Worm (Caenorhabditis elegans): ENCODE measurements around the gene catp-8.

The catp-8 gene

ce11 chrIV:11522225-11522952 is 43.3 kb upstream of the catp-8 start (continued):
- TF ChIP-seq C17E4.6 (GFP tag; IDR thresholded peaks at IDR 0.05) (no peak), atf-7 (tag; optimal IDR thresholded peaks at IDR 0.05) (peak; percentile 87), nhr-120 (GFP tag; IDR thresholded peaks at IDR 0.05) (no peak), attf-5 (GFP tag; optimal IDR thresholded peaks at IDR 0.05) (peak; percentile 71), pha-4 (tag; optimal IDR thresholded peaks at IDR 0.05) (no peak), snpc-4 (GFP tag; optimal IDR thresholded peaks at IDR 0.05) (no peak), snpc-4 (tag; optimal IDR thresholded peaks at IDR 0.05) (peak in 2 of 4 experiments; percentile 12 to 24), attf-6 (GFP tag; IDR thresholded peaks at IDR 0.05) (no peak), tbp1 (GFP tag; optimal IDR thresholded peaks at IDR 0.05) (peak; percentile 1), bed-2 (GFP tag; IDR thresholded peaks at IDR 0.05) (no peak), B0261.1 (tag; optimal IDR thresholded peaks at IDR 0.05) (no peak), C06A6.2 (GFP tag; conservative IDR thresholded peaks at IDR 0.05) (no peak), unc-62 (GFP tag; optimal IDR thresholded peaks at IDR 0.05) (no peak), bed-1 (GFP tag; IDR thresholded peaks at IDR 0.05) (no peak), madf-8 (GFP tag; conservative IDR thresholded peaks at IDR 0.05) (peak; percentile 40; the same call in 1 of the 2 replicates), attf-3 (GFP tag; conservative IDR thresholded peaks at IDR 0.05) (peak; percentile 33; the same call in 1 of the 2 replicates), lir-1 (GFP tag; conservative IDR thresholded peaks at IDR 0.05) (0 out of 2 replicates have a peak, but pooled peaks have one; percentile 26), dpl-1 (GFP tag; optimal IDR thresholded peaks at IDR 0.05) (no peak), madf-6 (GFP tag; IDR thresholded peaks at IDR 0.05) (peak; percentile 80), nhr-179 (tag; optimal IDR thresholded peaks at IDR 0.05) (no peak), ekl-4 (GFP tag; IDR thresholded peaks at IDR 0.05) (no peak), aptf-2 (GFP tag; conservative IDR thresholded peaks at IDR 0.05) (no peak), somi-1 (GFP tag; optimal IDR thresholded peaks at IDR 0.05) (peak; percentile 29), lsl-1 (GFP tag; optimal IDR thresholded peaks at IDR 0.05) (no peak), snpc-3.4 (tag; optimal IDR thresholded peaks at IDR 0.05) (no peak), rec-8 (tag; optimal IDR thresholded peaks at IDR 0.05) (no peak), nfya-1 (tag; optimal IDR thresholded peaks at IDR 0.05; ENCODE audit: borderline replicate concordance, insufficient read depth) (no peak), F57C9.4 (tag; optimal IDR thresholded peaks at IDR 0.05) (no peak), tbx-9 (tag; optimal IDR thresholded peaks at IDR 0.05; ENCODE audit: borderline replicate concordance) (no peak), T07F8.4 (tag; optimal IDR thresholded peaks at IDR 0.05) (no peak), xnd-1 (tag; optimal IDR thresholded peaks at IDR 0.05) (peak; percentile 38), sdz-38 (tag; optimal IDR thresholded peaks at IDR 0.05) (no peak)

ce11 chrIV:11520960-11521359 is 41.9 kb upstream of the catp-8 start, which contains the start of the genes M04B2.4 and gfl-1:
Gene M04B2.4 (minus strand): TSS chrIV:11521031.
Gene gfl-1 (plus strand): TSS chrIV:11521290.
- TF ChIP-seq let-526 (GFP tag; IDR thresholded peaks at IDR 0.05) (no peak), F49E8.2 (tag; optimal IDR thresholded peaks at IDR 0.05; ENCODE audit: insufficient read depth) (no peak), attf-3 (GFP tag; conservative IDR thresholded peaks at IDR 0.05) (peak; percentile 95), F10E7.11 (tag; optimal IDR thresholded peaks at IDR 0.05) (no peak)

DNA sequence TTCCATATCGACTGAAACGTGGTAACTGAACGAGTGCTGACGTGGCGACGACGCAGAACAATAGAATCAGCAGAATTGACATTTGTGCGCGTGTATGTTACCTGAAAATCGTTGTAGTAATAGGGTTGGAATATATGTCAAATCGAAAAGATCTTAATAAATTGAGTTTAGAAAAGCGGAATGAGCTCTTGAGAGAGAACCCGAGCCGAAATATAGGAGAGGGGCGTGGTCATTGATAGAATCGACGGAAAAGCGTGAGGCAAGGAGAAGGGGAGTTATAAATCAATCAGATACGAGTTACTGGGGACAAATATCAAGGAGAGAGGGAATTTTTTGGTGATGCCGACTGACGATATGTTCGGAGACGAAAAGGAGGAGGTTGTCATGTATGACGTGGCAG is 31.6 kb upstream of the catp-8 start, which contains the start of gene M04B2.6:
TSS of gene M04B2.6 (minus strand) at position 101 of the 400 bp plus-strand sequence.
- no peak for TF ChIP-seq cebp-2 (GFP tag; IDR thresholded peaks at IDR 0.05)

All from whole organism, young adult.